Worm (Caenorhabditis elegans) whole organism, L1 larva: ENCODE measurements around the gene pph-5.

Source experiments
- C34B4.2 ChIP-seq: sonication (generic microtip); optimal IDR thresholded peaks from 2 replicates; lab custom pipeline; 2017; ENCODE audit warnings: mild to moderate bottlenecking, missing genetic modification characterization, missing compliant biosample characterization
- alr-1 ChIP-seq: fragments of 200-800 bp; sonication (Bioruptor generic); optimal IDR thresholded peaks from 2 replicates; lab custom pipeline; 2018; ENCODE audit warnings: borderline replicate concordance, mild to moderate bottlenecking, missing genetic modification characterization, missing compliant biosample characterization
- ama-1 ChIP-seq: fragments of 150-350 bp; optimal IDR thresholded peaks from 2 replicates; lab custom pipeline; 2014
- blmp-1 ChIP-seq: fragments of 150-350 bp; optimal IDR thresholded peaks from 2 replicates; lab custom pipeline; 2014; ENCODE audit warnings: missing biosample characterization, missing genetic modification characterization
- ceh-82 ChIP-seq, 3 experiments: fragments of 150-350 bp in 1 of 3; sonication (generic microtip) in 2 of 3; optimal IDR thresholded peaks; 2 replicates each; lab custom pipeline; 2014 to 2017; ENCODE audit warnings: missing biosample characterization in 3 of 3, missing genetic modification characterization in 3 of 3
- dpl-1 ChIP-seq, 3 experiments: fragments of 150-350 bp in 2 of 3; sonication (generic microtip) in 1 of 3; optimal IDR thresholded peaks; 2 replicates each; lab custom pipeline; 2014 to 2017; ENCODE audit warnings: missing biosample characterization in 3 of 3, missing genetic modification characterization in 3 of 3, missing genetic modification reagents in 3 of 3
- efl-1 ChIP-seq, 4 experiments: fragments of 150-350 bp; optimal IDR thresholded peaks in 3 of 4; peaks in 1 of 4; 1 replicate in 1 of 4; 2 replicates in 3 of 4; lab custom pipeline; 2014; ENCODE audit warnings: missing biosample characterization in 2 of 4, missing genetic modification characterization in 2 of 4, missing genetic modification reagents in 2 of 4
- efl-3 ChIP-seq: fragments of 200-800 bp; sonication (Bioruptor generic); optimal IDR thresholded peaks from 2 replicates; lab custom pipeline; 2018; ENCODE audit warnings: mild to moderate bottlenecking, missing genetic modification characterization, missing compliant biosample characterization
- egl-27 ChIP-seq, 2 experiments: fragments of 150-350 bp in 1 of 2; sonication (generic microtip); optimal IDR thresholded peaks; 3 replicates each; lab custom pipeline; 2017 to 2018; ENCODE audit warnings: missing biosample characterization in 2 of 2, missing genetic modification characterization in 2 of 2, missing genetic modification reagents in 2 of 2
- elt-2 ChIP-seq: sonication (generic microtip); optimal IDR thresholded peaks from 2 replicates; lab custom pipeline; 2016; ENCODE audit warnings: missing genetic modification characterization, mild to moderate bottlenecking, inconsistent platforms, missing compliant biosample characterization, missing genetic modification reagents
- ets-5 ChIP-seq: fragments of 200-800 bp; sonication (Bioruptor generic); IDR thresholded peaks from 2 replicates; pipeline ENCODE4 v1.3.6; 2022; ENCODE audit warnings: missing genetic modification characterization, missing compliant biosample characterization
- fos-1 ChIP-seq: fragments of 150-350 bp; optimal IDR thresholded peaks from 2 replicates; lab custom pipeline; 2014; ENCODE audit warnings: missing biosample characterization, missing genetic modification characterization
- grh-1 ChIP-seq: fragments of 200-800 bp; sonication (Bioruptor generic); IDR thresholded peaks from 2 replicates; pipeline ENCODE4 v1.3.6; 2022; ENCODE audit warnings: missing genetic modification reagents, missing genetic modification characterization, missing compliant biosample characterization
- irx-1 ChIP-seq: sonication (generic microtip); optimal IDR thresholded peaks from 2 replicates; lab custom pipeline; 2016; ENCODE audit warnings: missing genetic modification characterization, missing compliant biosample characterization
- jun-1 ChIP-seq: fragments of 150-350 bp; optimal IDR thresholded peaks from 2 replicates; lab custom pipeline; 2014; ENCODE audit warnings: missing biosample characterization, missing genetic modification reagents, missing genetic modification characterization
- lin-14 ChIP-seq: fragments of 200-800 bp; sonication (Bioruptor generic); optimal IDR thresholded peaks from 2 replicates; lab custom pipeline; 2018; ENCODE audit warnings: mild to moderate bottlenecking, missing genetic modification characterization, moderate library complexity, missing compliant biosample characterization
- lin-35 ChIP-seq, 2 experiments: fragments of 150-350 bp; optimal IDR thresholded peaks; 2 replicates each; lab custom pipeline; 2014; ENCODE audit warnings: missing biosample characterization in 2 of 2, missing genetic modification characterization in 2 of 2, missing genetic modification reagents in 2 of 2
- lin-39 ChIP-seq: fragments of 150-350 bp; optimal IDR thresholded peaks from 2 replicates; lab custom pipeline; 2014; ENCODE audit warnings: missing biosample characterization, missing genetic modification reagents, missing genetic modification characterization
- mdl-1 ChIP-seq, 2 experiments: fragments of 150-350 bp; optimal IDR thresholded peaks; 2 replicates each; lab custom pipeline; 2014 to 2017; ENCODE audit warnings: missing biosample characterization in 2 of 2, missing genetic modification characterization in 2 of 2, inconsistent platforms in 1 of 2
- nhr-19 ChIP-seq: fragments of 200-800 bp; sonication (Bioruptor generic); conservative IDR thresholded peaks from 2 replicates; pipeline ENCODE4 v1.3.6; 2022; ENCODE audit warnings: missing genetic modification characterization, missing compliant biosample characterization
- nhr-20 ChIP-seq: sonication (generic microtip); optimal IDR thresholded peaks from 2 replicates; lab custom pipeline; 2016; ENCODE audit warnings: mild to moderate bottlenecking, missing genetic modification characterization, missing compliant biosample characterization
- nhr-28 ChIP-seq: fragments of 150-350 bp; optimal IDR thresholded peaks from 2 replicates; lab custom pipeline; 2014; ENCODE audit warnings: missing biosample characterization, missing genetic modification characterization
- nhr-71 ChIP-seq: sonication (generic microtip); optimal IDR thresholded peaks from 2 replicates; lab custom pipeline; 2016; ENCODE audit warnings: mild to moderate bottlenecking, missing genetic modification characterization, moderate library complexity, missing compliant biosample characterization
- nhr-77 ChIP-seq: fragments of 150-350 bp; optimal IDR thresholded peaks from 2 replicates; lab custom pipeline; 2014; ENCODE audit warnings: missing biosample characterization, missing genetic modification characterization
- nhr-84 ChIP-seq: sonication (generic microtip); optimal IDR thresholded peaks from 2 replicates; lab custom pipeline; 2017; ENCODE audit warnings: missing biosample characterization, missing genetic modification characterization
- nhr-90 ChIP-seq: sonication (generic microtip); optimal IDR thresholded peaks from 2 replicates; lab custom pipeline; 2016; ENCODE audit warnings: mild to moderate bottlenecking, missing genetic modification characterization, missing compliant biosample characterization; ENCODE audit not compliant: poor library complexity
- pag-3 ChIP-seq: sonication (generic microtip); optimal IDR thresholded peaks from 2 replicates; lab custom pipeline; 2017; ENCODE audit warnings: missing genetic modification characterization, mild to moderate bottlenecking, missing compliant biosample characterization, antibody characterized with exemption, borderline replicate concordance; ENCODE audit not compliant: insufficient read depth
- pax-3 ChIP-seq: fragments of 200-800 bp; sonication (Bioruptor generic); optimal IDR thresholded peaks from 2 replicates; lab custom pipeline; 2018; ENCODE audit warnings: mild to moderate bottlenecking, missing genetic modification characterization, moderate library complexity, missing compliant biosample characterization
- pqm-1 ChIP-seq: sonication (generic microtip); optimal IDR thresholded peaks from 3 replicates; lab custom pipeline; 2017; ENCODE audit warnings: missing biosample characterization, missing genetic modification characterization
- snpc-4 ChIP-seq: fragments of 150-350 bp; optimal IDR thresholded peaks from 2 replicates; lab custom pipeline; 2014; ENCODE audit warnings: missing biosample characterization, missing genetic modification characterization
- sox-4 ChIP-seq: sonication (generic microtip); optimal IDR thresholded peaks from 2 replicates; lab custom pipeline; 2016; ENCODE audit warnings: missing genetic modification characterization, missing compliant biosample characterization
- sup-37 ChIP-seq: fragments of 200-800 bp; sonication (Bioruptor generic); optimal IDR thresholded peaks from 2 replicates; lab custom pipeline; 2018; ENCODE audit warnings: mild to moderate bottlenecking, missing genetic modification characterization, missing compliant biosample characterization
- unc-130 ChIP-seq: fragments of 150-350 bp; optimal IDR thresholded peaks from 2 replicates; lab custom pipeline; 2017; ENCODE audit warnings: missing biosample characterization, missing genetic modification characterization, inconsistent platforms
- unc-30 ChIP-seq: sonication (generic microtip); optimal IDR thresholded peaks from 2 replicates; lab custom pipeline; 2017; ENCODE audit warnings: missing biosample characterization, missing genetic modification characterization
- xbp-1 ChIP-seq: sonication (generic microtip); optimal IDR thresholded peaks from 2 replicates; lab custom pipeline; 2016; ENCODE audit warnings: missing genetic modification characterization, missing compliant biosample characterization
- zag-1 ChIP-seq: fragments of 150-350 bp; optimal IDR thresholded peaks from 2 replicates; lab custom pipeline; 2014; ENCODE audit warnings: missing biosample characterization, missing genetic modification characterization
- ztf-11 ChIP-seq, 2 experiments: sonication (generic microtip); optimal IDR thresholded peaks; 2 replicates each; lab custom pipeline; 2016 to 2017; ENCODE audit warnings: missing genetic modification characterization in 2 of 2, missing biosample characterization in 1 of 2, missing compliant biosample characterization in 1 of 2

The pph-5 gene

DNA sequence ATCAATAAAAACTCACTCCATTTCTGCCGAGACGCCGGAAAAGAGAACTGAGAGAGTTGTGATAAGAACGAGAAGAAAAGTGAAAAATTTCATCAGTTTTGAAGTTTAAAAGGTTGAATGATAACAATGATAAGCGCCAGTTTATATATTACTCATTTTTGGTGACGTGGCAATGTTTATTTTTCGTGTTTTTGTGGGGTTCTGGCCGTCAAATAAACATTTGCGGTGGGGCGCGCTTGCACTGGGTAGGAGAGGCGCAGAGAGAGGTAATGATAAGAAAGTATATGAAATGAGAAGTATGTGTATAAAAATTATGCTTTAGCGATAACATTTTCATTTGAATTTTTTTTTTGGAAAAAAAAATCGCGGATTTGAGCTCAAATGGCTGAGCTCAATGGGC lies 31.7 kb upstream of the pph-5 start, which contains the start of gene Y39B6A.5 (continued):
- TF ChIP-seq nhr-90 (tag; lab: Kevin White, UChicago) (peak; percentile 71), lin-35 (GFP tag; optimal IDR thresholded peaks at IDR 0.05; lab: Kevin White, UChicago) (peak in 1 of 2 experiments; percentile 69), jun-1 (tag; lab: Kevin White, UChicago) (peak; percentile 79), pax-3 (tag; lab: Kevin White, UChicago) (peak; percentile 80), lin-14 (GFP tag; lab: Kevin White, UChicago) (peak; percentile 61), ztf-11 (tag; optimal IDR thresholded peaks at IDR 0.05; lab: Kevin White, UChicago) (no peak), snpc-4 (tag; lab: Kevin White, UChicago) (no peak), efl-3 (GFP tag; lab: Kevin White, UChicago) (no peak), blmp-1 (peak; percentile 19), nhr-20 (tag; lab: Kevin White, UChicago) (peak; percentile 69), nhr-19 (GFP tag; lab: Robert Waterston, UW) (peak; percentile 51), pqm-1 (tag; lab: Kevin White, UChicago) (peak; percentile 82), grh-1 (GFP tag; lab: Robert Waterston, UW) (no peak), irx-1 (peak; percentile 37), nhr-77 (tag; lab: Kevin White, UChicago) (peak; percentile 23), mdl-1 (tag; optimal IDR thresholded peaks at IDR 0.05; lab: Kevin White, UChicago) (peak in 1 of 2 experiments; percentile 57), lin-39 (tag; lab: Kevin White, UChicago) (no peak), dpl-1 (GFP tag; optimal IDR thresholded peaks at IDR 0.05; lab: Kevin White, UChicago) (peak in 1 of 3 experiments; percentile 20), nhr-71 (peak; percentile 64), ama-1 (lab: Kevin White, UChicago) (no peak), elt-2 (tag; lab: Kevin White, UChicago) (peak; percentile 100), unc-30 (tag; lab: Kevin White, UChicago) (no peak), alr-1 (tag; lab: Kevin White, UChicago) (no peak), xbp-1 (tag; lab: Kevin White, UChicago) (no peak), fos-1 (no peak)

DNA sequence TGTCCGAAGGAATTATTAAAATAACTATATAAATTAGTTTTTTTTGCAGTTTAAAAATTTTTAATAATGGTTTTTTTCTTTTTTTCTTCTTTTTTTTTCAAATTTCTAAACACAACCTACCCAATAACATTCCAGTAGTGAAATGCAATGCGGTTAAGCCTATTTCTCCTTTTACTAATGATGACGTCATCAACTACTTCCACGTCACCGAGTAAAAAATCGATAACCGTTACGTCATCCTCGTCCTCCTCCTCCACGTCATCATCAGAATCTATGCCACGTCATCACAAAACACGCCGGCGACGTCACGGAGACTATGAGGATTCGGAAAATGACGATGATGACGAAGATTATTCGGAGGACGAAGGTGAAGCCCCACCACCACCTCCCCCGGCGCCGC lies 15.7 kb upstream of the pph-5 start, which contains the start of gene hot-2:
TSS of gene hot-2 (plus strand) at position 134 of the 400 bp plus-strand sequence.
- TF ChIP-seq unc-130 (tag; lab: Kevin White, UChicago) (no peak), efl-1 (optimal IDR thresholded peaks at IDR 0.05; lab: Kevin White, UChicago) (no peak), efl-1 (GFP tag; optimal IDR thresholded peaks at IDR 0.05 in 1 of 2; lab: Kevin White, UChicago) (peak in 1 of 2 experiments; percentile 2)
- TF ChIP-seq, all 84 proteins: peak for 1

DNA sequence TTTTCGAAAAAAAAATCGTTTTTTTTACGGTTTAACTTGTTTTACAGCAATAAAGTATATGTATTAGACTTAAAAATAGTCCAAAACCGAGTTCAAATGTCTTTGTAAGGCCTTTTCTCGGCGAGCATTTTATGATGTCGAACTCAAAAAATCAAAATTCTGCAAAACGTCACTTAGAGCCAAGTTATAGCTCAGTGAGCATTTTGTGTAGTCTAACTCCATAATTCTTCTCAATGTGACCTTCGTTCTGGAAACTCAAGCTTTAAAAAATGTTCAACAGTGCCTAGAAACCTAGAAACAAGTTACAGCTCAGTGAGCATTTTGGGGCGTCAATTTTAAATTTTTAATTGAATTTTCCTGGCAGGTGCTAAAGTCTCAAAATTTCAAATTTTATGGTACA lies 14.6 kb upstream of the pph-5 start:
- TF ChIP-seq sup-37 (GFP tag; lab: Kevin White, UChicago) (no peak), lin-39 (tag; lab: Kevin White, UChicago) (no peak), sox-4 (tag; lab: Kevin White, UChicago) (no peak), ama-1 (lab: Kevin White, UChicago) (no peak), nhr-84 (tag; lab: Kevin White, UChicago) (no peak), ceh-82 (tag; optimal IDR thresholded peaks at IDR 0.05; lab: Kevin White, UChicago) (no peak), pag-3 (tag; lab: Kevin White, UChicago) (no peak), nhr-28 (tag; lab: Kevin White, UChicago) (no peak), C34B4.2 (tag; lab: Kevin White, UChicago) (no peak), ets-5 (GFP tag; lab: Robert Waterston, UW) (no peak), snpc-4 (tag; lab: Kevin White, UChicago) (no peak), egl-27 (tag; optimal IDR thresholded peaks at IDR 0.05; lab: Kevin White, UChicago) (no peak), zag-1 (tag; lab: Kevin White, UChicago) (no peak)
- TF ChIP-seq, all 84 proteins: peak for 0
